Worm (Caenorhabditis elegans) whole organism, young adult: ENCODE results near the gene Y43C5B.3.

Source experiments
- F57A8.1 ChIP-seq: fragments of 200-800 bp; sonication (Bioruptor generic); optimal IDR thresholded peaks from 2 replicates; lab custom pipeline; 2018; ENCODE audit warnings: mild to moderate bottlenecking, missing genetic modification characterization, moderate library complexity, missing compliant biosample characterization
- ccch-3 ChIP-seq: fragments of 200-800 bp; sonication (Bioruptor generic); optimal IDR thresholded peaks from 2 replicates; lab custom pipeline; 2018; ENCODE audit warnings: mild to moderate bottlenecking, missing genetic modification characterization, missing compliant biosample characterization
- let-607 ChIP-seq, 2 experiments: fragments of 200-800 bp in 1 of 2; sonication (Bioruptor generic) in 1 of 2; sonication (generic microtip) in 1 of 2; optimal IDR thresholded peaks; 2 replicates each; lab custom pipeline; 2016 to 2018; ENCODE audit warnings: mild to moderate bottlenecking in 2 of 2, missing compliant biosample characterization in 2 of 2, missing genetic modification characterization in 2 of 2, moderate library complexity in 2 of 2, missing genotype in 1 of 2
- lin-35 ChIP-seq, 3 experiments: fragments of 150-350 bp in 2 of 3; sonication (generic microtip) in 1 of 3; optimal IDR thresholded peaks; 2 replicates each; lab custom pipeline; 2014 to 2018; ENCODE audit warnings: missing biosample characterization in 3 of 3, missing genetic modification characterization in 3 of 3, missing genetic modification reagents in 3 of 3
- madf-6 ChIP-seq: fragments of 200-800 bp; sonication (Bioruptor generic); IDR thresholded peaks from 2 replicates; pipeline ENCODE4 v1.3.6; 2022; ENCODE audit warnings: missing genetic modification reagents, missing genetic modification characterization, missing compliant biosample characterization
- snpc-1.1 ChIP-seq: sonication (generic microtip); optimal IDR thresholded peaks from 2 replicates; lab custom pipeline; 2017; ENCODE audit warnings: missing genetic modification characterization, mild to moderate bottlenecking, missing compliant biosample characterization, antibody characterized with exemption, moderate library complexity, missing genotype, missing genetic modification reagents; ENCODE audit not compliant: insufficient read depth

- TF ChIP-seq F57A8.1 (GFP tag; lab: Kevin White, UChicago) (no peak), madf-6 (GFP tag; lab: Robert Waterston, UW) (peak; percentile 6; the same call in 1 of the 2 replicates), snpc-1.1 (no peak), lin-35 (GFP tag; optimal IDR thresholded peaks at IDR 0.05; lab: Kevin White, UChicago) (no peak), let-607 (tag; optimal IDR thresholded peaks at IDR 0.05; lab: Kevin White, UChicago) (no peak), ccch-3 (GFP tag; lab: Kevin White, UChicago) (no peak)
Measured at ce11 chrIV:10367740-10368246, 17.4 kb downstream of the Y43C5B.3 start, which contains the start of gene pges-2.
